Worm (Caenorhabditis elegans): Measurements from ENCODE around the gene acbp-5.

Gene acbp-5

DNA sequence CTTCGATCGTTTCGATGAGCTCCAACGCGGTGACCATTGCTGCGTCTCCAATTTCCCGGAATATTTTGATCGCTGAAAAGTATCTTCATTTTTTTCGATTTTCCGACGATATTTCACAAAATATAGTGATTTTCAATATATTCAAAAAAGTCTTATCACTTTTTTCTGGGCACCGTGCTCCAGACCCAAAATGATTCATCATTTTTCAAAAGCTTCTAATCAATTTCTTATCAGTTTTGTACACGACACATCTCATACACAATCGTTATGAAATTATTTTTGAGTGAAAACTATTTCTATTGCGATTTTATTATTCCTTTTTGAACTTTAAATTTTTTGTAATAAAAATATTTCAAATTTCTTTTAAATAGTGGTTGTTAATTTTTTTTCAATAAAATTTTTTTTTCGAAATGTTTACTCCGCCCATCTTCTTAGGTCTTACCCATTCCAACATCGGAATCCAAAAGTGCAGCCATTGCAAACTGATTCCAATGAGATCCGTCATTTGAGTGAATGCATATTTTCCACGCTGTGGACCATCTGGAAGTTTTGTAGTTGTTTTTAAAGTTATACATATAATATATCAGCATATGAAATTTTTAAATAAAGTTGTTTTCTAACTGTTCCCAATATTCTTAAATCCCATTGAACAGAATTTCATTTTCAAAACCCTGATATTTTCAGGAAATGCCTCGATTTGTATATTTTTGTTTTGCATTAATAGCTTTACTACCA, 37.4 kb upstream of the acbp-5 start, which contains the start of gene sid-2:
TSS of gene sid-2 (plus strand) at position 685 of the 735 bp plus-strand sequence.
- TF ChIP-seq madf-3 (GFP tag; IDR thresholded peaks at IDR 0.05) (no peak), ekl-4 (GFP tag; IDR thresholded peaks at IDR 0.05) (no peak), nhr-80 (tag; optimal IDR thresholded peaks at IDR 0.05) (peak; percentile 41)

DNA sequence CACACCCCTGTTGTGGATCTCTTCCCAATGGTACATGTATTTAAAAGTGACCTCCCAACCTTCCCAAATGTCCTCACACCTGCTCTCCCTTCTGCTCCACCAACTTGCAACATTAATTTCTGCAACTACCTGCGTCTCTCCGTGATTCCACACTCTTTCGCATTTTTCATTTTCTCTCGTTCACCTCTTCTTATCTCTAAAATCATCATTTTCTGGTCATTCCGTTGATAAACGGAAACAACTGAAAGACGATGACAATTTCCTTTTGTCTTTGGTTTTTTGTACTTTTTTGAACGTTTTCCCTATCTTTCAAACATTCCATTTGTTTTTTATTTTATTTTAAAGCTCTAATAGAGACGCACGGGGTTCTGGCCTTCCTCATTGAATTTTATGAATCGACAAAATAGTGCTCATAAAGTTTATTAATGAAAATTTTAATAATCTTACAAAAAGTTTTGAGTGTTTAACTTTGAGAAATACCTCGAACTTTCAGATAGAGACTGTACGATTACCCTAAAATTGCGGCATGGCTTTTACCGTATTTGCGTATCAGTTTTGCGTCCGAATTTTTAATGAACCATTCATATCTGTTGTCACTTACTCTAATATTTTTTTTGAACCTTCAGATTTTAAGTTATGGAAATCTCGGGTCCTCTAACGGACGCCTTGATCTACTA, 31.3 kb upstream of the acbp-5 start, which contains the start of gene aqp-11:
TSS of gene aqp-11 (plus strand) at position 627 of the 677 bp plus-strand sequence.
- TF ChIP-seq nhr-80 (tag; optimal IDR thresholded peaks at IDR 0.05): peak; percentile 63
- no peak for TF ChIP-seq snpc-4 (GFP tag; optimal IDR thresholded peaks at IDR 0.05)
- no peak for TF ChIP-seq snpc-4 (tag; optimal IDR thresholded peaks at IDR 0.05)

DNA sequence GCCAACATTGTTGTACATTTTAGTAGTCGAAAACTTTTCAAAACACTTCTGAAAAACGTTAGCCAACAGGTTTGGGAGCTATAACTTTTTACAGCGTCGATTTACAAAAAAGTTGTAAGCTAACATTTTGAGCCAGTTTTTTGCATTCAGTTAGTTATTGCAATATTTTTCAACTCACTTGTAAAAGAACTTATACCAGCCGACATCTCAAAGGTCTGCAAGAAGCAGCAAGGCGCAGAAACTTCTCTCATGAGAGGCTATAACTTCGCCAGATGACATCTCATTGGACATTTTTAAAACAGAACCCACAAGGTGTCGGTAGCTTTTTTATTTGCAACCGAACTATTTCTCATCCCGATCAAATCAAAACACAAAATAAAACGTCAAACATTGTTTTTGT, 28.0 kb upstream of the acbp-5 start:
- no peak for TF ChIP-seq F52B5.7 (tag; optimal IDR thresholded peaks at IDR 0.05)
- TF ChIP-seq rcor-1 (GFP tag; IDR thresholded peaks at IDR 0.05): no peak
- no peak for TF ChIP-seq F37B4.10 (GFP tag; IDR thresholded peaks at IDR 0.05)
- TF ChIP-seq rpc-1 (optimal IDR thresholded peaks at IDR 0.05): no peak
- no peak for TF ChIP-seq rpc-1 (tag; optimal IDR thresholded peaks at IDR 0.05)
- no peak for TF ChIP-seq B0035.1 (tag; optimal IDR thresholded peaks at IDR 0.05)
- no peak for TF ChIP-seq sdz-38 (tag; optimal IDR thresholded peaks at IDR 0.05)
- TF ChIP-seq rec-8 (tag; optimal IDR thresholded peaks at IDR 0.05): no peak
- TF ChIP-seq ztf-26 (tag; optimal IDR thresholded peaks at IDR 0.05): no peak
- TF ChIP-seq efl-1 (GFP tag; optimal IDR thresholded peaks at IDR 0.05): no peak
- no peak for TF ChIP-seq attf-6 (GFP tag; IDR thresholded peaks at IDR 0.05)
- TF ChIP-seq snpc-1.1 (tag; optimal IDR thresholded peaks at IDR 0.05; ENCODE audit: insufficient read depth): no peak
- TF ChIP-seq gei-17 (GFP tag; optimal IDR thresholded peaks at IDR 0.05): no peak
- TF ChIP-seq ceh-27 (GFP tag; optimal IDR thresholded peaks at IDR 0.05): no peak

DNA sequence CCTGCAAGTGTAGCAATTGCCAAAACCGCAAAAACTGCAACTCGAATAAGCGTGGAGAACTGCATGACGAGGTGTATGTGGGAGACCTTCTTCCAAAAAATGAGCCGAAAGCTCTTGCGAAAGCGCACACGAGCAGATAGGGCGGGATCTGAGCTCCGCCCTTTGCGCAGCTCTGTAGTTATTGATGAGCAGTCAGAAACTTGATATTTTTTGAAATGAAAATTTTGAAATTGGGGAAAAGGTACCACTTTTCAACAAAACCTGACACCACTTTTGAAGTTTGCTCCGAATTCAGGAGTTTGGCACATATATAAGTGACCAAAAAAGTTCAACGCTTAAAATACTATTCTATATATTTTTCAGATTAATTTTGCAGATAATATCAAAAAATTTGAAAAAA, 26.3 kb upstream of the acbp-5 start, which contains the start of gene flp-15:
TSS of gene flp-15 (minus strand) at position 101 of the 400 bp plus-strand sequence.
- TF ChIP-seq egl-18 (GFP tag; IDR thresholded peaks at IDR 0.05) (no peak), cebp-1 (GFP tag; IDR thresholded peaks at IDR 0.05) (no peak), cebp-1 (tag; optimal IDR thresholded peaks at IDR 0.05) (no peak), ztf-6 (GFP tag; IDR thresholded peaks at IDR 0.05) (no peak), lsl-1 (GFP tag; optimal IDR thresholded peaks at IDR 0.05) (no peak), egrh-3 (GFP tag; IDR thresholded peaks at IDR 0.05) (no peak), ccch-3 (GFP tag; optimal IDR thresholded peaks at IDR 0.05) (no peak), hrde-1 (tag; optimal IDR thresholded peaks at IDR 0.05; ENCODE audit: borderline replicate concordance) (no peak), hsf-1 (GFP tag; IDR thresholded peaks at IDR 0.05) (no peak), snpc-1.1 (tag; optimal IDR thresholded peaks at IDR 0.05; ENCODE audit: insufficient read depth) (no peak), ceh-91 (GFP tag; IDR thresholded peaks at IDR 0.05) (no peak), ZK185.1 (tag; optimal IDR thresholded peaks at IDR 0.05; ENCODE audit: poor library complexity, severe bottlenecking) (no peak), dox-1 (GFP tag; IDR thresholded peaks at IDR 0.05) (no peak), him-1 (tag; optimal IDR thresholded peaks at IDR 0.05) (no peak), athp-1 (tag; optimal IDR thresholded peaks at IDR 0.05) (no peak), F57A8.1 (GFP tag; optimal IDR thresholded peaks at IDR 0.05) (no peak), B0261.1 (tag; optimal IDR thresholded peaks at IDR 0.05) (no peak), C17E4.6 (GFP tag; IDR thresholded peaks at IDR 0.05) (no peak)

Data from whole organism, young adult.